Worm (Caenorhabditis elegans): Measurements from ENCODE around the gene B0310.3.

DNA sequence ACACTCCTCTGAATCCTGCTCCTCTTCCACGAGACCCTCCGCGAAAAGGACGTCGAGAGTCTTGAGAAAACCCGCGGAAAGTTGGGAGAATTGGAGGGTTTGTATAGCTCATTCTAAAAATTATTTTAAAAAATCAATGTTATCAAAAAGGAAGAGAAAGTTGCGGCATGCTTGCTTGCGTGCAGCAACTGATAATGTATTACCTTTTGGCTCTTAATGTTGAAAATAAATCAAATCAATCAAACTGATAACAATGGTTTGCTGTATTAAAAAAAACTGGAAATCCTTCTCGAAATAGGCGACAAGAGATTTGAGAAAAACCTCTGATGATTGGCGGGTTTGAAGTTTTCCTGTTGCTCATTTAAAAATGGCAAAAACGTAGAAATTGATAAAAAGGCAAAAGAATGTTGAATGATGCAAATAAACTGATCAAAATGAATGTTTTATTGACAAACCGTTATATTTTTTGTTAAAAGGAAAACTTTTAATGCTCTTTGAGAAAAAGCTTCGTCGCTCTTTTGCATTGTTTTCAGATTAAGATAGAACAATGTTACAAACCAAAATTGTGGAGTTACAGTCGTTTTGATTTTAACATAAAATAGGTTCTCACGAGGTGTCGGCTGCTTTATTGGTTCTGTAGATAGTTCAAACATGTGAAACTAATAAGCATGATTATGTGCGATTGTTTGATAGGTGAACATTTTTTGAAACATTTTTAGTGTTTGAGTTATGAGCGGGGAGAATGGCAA lies 34.4 kb upstream of the B0310.3 start:
- TF ChIP-seq snpc-4 (tag; optimal IDR thresholded peaks at IDR 0.05) (no peak), nhr-76 (tag; optimal IDR thresholded peaks at IDR 0.05) (no peak), M03D4.4 (tag; optimal IDR thresholded peaks at IDR 0.05) (no peak), lin-32 (GFP tag; optimal IDR thresholded peaks at IDR 0.05) (no peak), hlh-1 (tag; optimal IDR thresholded peaks at IDR 0.05) (no peak), unc-39 (tag; optimal IDR thresholded peaks at IDR 0.05) (no peak), lsy-2 (tag; optimal IDR thresholded peaks at IDR 0.05) (no peak), ces-1 (GFP tag; optimal IDR thresholded peaks at IDR 0.05) (no peak)

Data from whole organism, mixed stage, embryonic.